Fruit fly (Drosophila melanogaster): ENCODE measurements around the gene PGRP-LF.

PGRP-LF gene

dm6 chr3L:9380344-9380849 is 31.0 kb downstream of the PGRP-LF start:
- TF ChIP-seq noc (tag; optimal IDR thresholded peaks at IDR 0.05) = no peak

dm6 chr3L:9381602-9382001 is 32.2 kb downstream of the PGRP-LF start, which contains the start of gene Hsp23:
TSS of gene Hsp23 (plus strand) at chr3L:9381882.
- no peak for TF ChIP-seq noc (tag; optimal IDR thresholded peaks at IDR 0.05)

DNA sequence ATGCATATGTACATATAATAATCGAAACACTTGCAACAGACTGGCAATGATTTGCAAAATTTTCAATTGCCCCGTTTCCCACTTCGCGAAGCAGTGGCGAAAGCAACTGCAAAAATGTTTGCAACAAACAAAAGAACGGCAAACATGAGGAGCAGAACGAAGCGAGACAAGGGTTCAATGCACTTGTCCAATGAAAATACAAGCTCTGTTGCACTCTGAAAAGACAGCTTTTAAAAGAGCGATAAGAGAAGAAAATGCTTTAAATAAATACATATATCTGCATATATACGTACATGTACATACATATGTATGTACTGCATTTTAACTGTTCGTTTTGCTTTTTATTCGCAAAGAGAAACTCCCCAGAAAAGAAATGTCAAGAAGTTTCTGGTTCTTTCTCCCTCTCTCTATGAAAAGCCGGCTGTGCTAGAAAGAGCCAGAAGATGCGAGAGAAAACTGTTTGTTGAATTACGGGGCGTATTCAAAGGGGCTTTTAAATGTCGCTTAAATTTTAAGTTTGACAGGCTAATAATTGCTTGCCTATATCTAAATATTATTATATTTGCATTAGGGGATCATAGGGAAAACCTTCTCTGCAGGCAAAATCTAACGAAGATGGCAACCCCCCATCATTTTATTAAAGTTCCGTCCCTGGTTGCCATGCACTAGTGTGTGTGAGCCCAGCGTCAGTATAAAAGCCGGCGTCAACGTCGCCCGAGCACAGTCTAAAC is 34.1 kb downstream of the PGRP-LF start, which contains the start of gene Hsp27:
TSS of gene Hsp27 (plus strand) at position 719 of the 731 bp plus-strand sequence.
- peak; percentile 98 for TF ChIP-seq noc (tag; optimal IDR thresholded peaks at IDR 0.05)

- no peak for TF ChIP-seq noc (tag; optimal IDR thresholded peaks at IDR 0.05)
Observed at dm6 chr3L:9384445-9385079, 35.2 kb downstream of the PGRP-LF start.

- TF ChIP-seq noc (tag; optimal IDR thresholded peaks at IDR 0.05) = no peak
Observed at dm6 chr3L:9391340-9391980, 42.1 kb downstream of the PGRP-LF start.

DNA sequence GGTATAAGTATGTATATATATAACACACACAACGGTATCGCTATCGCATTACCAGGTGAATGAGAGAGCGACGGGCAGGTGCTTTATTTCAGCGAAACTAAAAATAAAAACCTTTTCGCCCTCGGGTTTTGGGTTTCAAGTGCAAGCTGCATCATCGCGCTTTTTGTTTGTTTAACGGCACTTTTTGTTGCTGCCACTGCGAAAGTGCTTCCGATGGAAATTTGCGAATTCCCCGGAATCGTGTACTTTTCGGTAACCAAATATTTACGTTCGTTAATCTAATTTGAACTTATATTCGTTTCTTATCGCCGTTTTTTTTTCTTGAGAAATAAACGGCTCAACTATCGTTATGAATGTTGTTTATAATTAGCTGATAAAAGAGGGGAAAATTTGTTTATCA is 46.6 kb downstream of the PGRP-LF start:
- TF ChIP-seq noc (tag; optimal IDR thresholded peaks at IDR 0.05) = no peak

DNA sequence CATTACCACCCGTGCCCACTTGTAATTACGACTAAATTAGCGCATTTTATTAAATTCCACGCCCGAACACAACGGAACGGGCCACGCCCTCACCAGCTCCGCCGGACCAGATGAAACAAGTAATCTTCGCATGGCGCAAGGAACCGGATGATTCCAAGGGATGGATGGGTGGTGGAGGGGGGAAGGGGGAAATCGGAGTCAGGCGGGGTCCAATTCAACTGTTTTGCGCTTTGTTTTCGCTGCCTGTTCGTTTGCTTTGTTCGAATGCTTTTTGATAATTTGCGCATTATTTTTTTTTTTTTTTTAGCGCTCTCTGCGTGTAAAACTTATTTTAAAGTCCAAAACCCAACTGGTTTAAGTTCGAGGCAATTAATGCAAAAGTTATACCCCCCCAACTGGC is 47.3 kb downstream of the PGRP-LF start:
- TF ChIP-seq noc (tag; optimal IDR thresholded peaks at IDR 0.05) = no peak

DNA sequence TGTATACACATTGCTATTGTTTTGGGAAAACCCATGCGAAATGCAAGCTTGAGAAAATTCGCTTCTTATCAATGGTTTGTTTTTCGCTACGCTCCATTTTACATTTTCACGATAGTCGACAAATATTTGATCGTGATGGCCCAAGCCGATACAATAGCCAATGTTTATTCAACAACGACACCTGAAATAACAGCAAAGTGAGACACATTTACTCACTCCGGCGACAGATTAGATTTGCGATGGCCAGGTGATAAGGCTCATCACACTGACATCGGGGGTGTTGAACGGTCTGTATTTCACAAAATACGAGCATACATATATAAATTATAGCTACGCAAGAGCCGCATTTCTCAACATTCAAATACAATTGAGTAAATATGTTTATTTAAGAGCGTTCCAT is 47.7 kb downstream of the PGRP-LF start:
- peak; percentile 89 for TF ChIP-seq noc (tag; optimal IDR thresholded peaks at IDR 0.05)

- TF ChIP-seq noc (tag; optimal IDR thresholded peaks at IDR 0.05) = no peak
Observed at dm6 chr3L:9398028-9398427, 48.6 kb downstream of the PGRP-LF start.

- no peak for TF ChIP-seq noc (tag; optimal IDR thresholded peaks at IDR 0.05)
Observed at dm6 chr3L:9398435-9398981, 49.1 kb downstream of the PGRP-LF start.

DNA sequence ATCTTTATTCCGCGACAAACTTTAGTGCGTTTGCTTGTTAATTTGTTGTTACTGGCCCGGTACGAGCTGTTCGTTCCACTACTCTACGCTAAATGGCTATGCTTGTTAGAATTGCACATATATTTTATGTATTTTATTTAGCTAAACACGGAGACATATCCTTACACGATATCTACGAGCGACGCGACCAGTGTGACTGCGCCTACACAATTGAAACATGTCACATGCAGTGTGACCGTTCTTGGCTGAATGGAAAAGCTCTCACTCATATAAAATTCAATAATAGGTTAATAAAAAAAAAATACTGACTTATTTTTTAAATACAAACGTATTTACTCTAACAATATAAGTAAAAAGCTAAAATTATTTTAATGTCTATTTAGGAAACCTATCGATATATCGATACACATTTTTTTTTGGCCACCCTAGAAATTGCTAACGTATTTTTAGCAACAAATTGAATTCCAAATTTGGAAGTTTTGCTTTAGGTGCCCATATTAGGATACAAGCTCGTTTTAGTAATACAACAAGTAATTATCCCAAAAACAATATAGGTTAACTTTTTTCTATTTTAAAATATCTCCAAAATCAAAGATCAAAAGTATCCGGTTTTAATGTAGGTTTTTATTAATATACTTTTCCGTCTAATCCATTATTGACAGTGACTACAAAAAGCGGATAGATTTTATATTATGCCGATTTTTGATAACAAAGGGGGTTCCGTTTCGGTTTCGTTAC is 49.8 kb downstream of the PGRP-LF start, which contains the start of gene CG4080:
TSS of gene CG4080 (minus strand) at position 215 of the 738 bp plus-strand sequence.
- peak; percentile 16 for TF ChIP-seq noc (tag; optimal IDR thresholded peaks at IDR 0.05)

DNA sequence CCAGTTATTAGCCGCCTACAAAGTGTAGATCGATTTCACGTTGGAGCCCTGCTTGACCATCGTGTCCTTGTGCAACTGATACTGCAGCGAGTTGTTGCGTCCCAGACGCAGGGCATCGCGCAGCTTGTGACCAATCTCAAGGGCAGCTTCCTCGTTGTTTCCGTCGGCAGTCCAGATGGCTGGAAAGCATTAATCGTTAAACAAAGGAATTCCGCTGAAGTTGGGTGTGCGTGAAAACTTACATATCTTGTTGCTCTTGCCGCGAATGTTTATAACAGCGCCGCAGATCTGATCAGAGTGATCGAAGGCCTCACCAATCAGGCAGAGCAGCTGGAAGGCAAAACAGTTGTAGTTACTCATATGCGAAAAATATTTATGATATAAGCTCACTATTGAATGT is 50.4 kb downstream of the PGRP-LF start:
- no peak for TF ChIP-seq noc (tag; optimal IDR thresholded peaks at IDR 0.05)

DNA sequence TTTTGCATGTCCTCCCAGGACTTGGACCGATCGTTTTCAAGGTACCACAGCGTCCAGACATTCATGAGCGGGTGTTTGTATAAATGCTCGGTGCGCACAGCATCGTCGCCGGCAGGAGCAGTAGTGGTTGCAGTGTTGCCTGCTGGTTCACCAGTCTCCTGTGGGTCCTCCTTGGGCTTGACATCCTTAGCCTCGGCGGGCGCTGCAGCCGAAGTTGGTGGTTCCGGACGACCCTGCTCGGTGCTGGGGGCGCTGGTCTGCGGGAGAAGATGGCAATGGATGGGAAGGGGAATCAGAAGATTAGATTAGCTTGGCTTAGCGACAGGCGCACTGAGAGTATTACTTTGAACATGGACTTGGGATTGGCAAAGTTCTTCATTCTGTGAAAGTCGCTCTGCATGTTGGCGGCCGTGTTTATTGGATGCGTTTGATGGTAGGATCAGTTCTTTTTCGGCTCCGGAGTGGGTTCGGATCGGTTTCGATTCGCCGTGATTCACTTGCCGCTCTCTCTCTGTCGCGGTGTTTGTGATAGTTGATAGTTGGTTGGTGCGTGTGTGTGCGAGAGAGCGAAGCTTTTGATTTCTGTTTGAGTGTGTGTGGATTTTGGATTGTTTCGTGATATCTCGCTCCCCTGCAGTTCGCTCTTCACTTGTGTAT is 51.4 kb downstream of the PGRP-LF start:
- TF ChIP-seq noc (tag; optimal IDR thresholded peaks at IDR 0.05) = no peak
